Fruit fly (Drosophila melanogaster): Measurements from ENCODE around the gene CG33333.
A peak's percentile ranks its signal among the peaks of the same experiment; 100 is the strongest.

Gene CG33333

dm6 chr3R:17379742-17380141 lies 37.5 kb upstream of the CG33333 start, which contains the start of gene lute:
Gene lute (plus strand): TSS chr3R:17379944.
- no peak for TF ChIP-seq crc (GFP tag; optimal IDR thresholded peaks at IDR 0.05)
- peak; percentile 45 for TF ChIP-seq Med (GFP tag)
- TF ChIP-seq hkb (optimal IDR thresholded peaks at IDR 0.05): no peak
- TF ChIP-seq hkb (GFP tag; IDR thresholded peaks at IDR 0.05): peak; percentile 44; the same call in 1 of the 2 replicates
- TF ChIP-seq vvl (GFP tag; IDR thresholded peaks at IDR 0.05): 0 out of 2 replicates have a peak, but pooled peaks have one; percentile 13
- no peak for TF ChIP-seq CG30403 (GFP tag; optimal IDR thresholded peaks at IDR 0.05)
- TF ChIP-seq bab2 (GFP tag; optimal IDR thresholded peaks at IDR 0.05): no peak
- TF ChIP-seq Deaf1 (tag; optimal IDR thresholded peaks at IDR 0.05): peak; percentile 91
- TF ChIP-seq CG12769 (tag; optimal IDR thresholded peaks at IDR 0.05): peak; percentile 7
- no peak for TF ChIP-seq Bdp1 (GFP tag; optimal IDR thresholded peaks at IDR 0.05)
- TF ChIP-seq nom (GFP tag; optimal IDR thresholded peaks at IDR 0.05): no peak
- TF ChIP-seq NC2α (GFP tag; optimal IDR thresholded peaks at IDR 0.05): no peak
- TF ChIP-seq CG2889 (GFP tag; IDR thresholded peaks at IDR 0.05): no peak
- no peak for TF ChIP-seq CG14667 (GFP tag; IDR thresholded peaks at IDR 0.05)
- TF ChIP-seq CG13894 (tag; optimal IDR thresholded peaks at IDR 0.05): peak; percentile 42
- TF ChIP-seq so (GFP tag; IDR thresholded peaks at IDR 0.05): 0 out of 3 replicates have a peak, but pooled peaks have one; percentile 10
- TF ChIP-seq CG13287 (GFP tag; IDR thresholded peaks at IDR 0.05; ENCODE audit: partially characterized antibody): peak; percentile 12; the same call in 1 of the 2 replicates
- TF ChIP-seq CG9609 (GFP tag; optimal IDR thresholded peaks at IDR 0.05): no peak
- no peak for TF ChIP-seq pho (GFP tag; optimal IDR thresholded peaks at IDR 0.05)
- TF ChIP-seq chinmo (GFP tag; IDR thresholded peaks at IDR 0.05; ENCODE audit: partially characterized antibody): peak; percentile 86; the same call in 2 of the 4 replicates
- peak; percentile 27 for TF ChIP-seq ewg (GFP tag; optimal IDR thresholded peaks at IDR 0.05)
- no peak for TF ChIP-seq D19B (GFP tag; optimal IDR thresholded peaks at IDR 0.05)
- TF ChIP-seq CG15601 (tag; optimal IDR thresholded peaks at IDR 0.05): peak; percentile 9
- peak; percentile 41 for TF ChIP-seq Jarid2 (GFP tag; optimal IDR thresholded peaks at IDR 0.05)
- TF ChIP-seq CG8290 (GFP tag; optimal IDR thresholded peaks at IDR 0.05): no peak
- peak in 1 of 2 experiments; percentile 19 for TF ChIP-seq CG8290 (tag; optimal IDR thresholded peaks at IDR 0.05)
- no peak for TF ChIP-seq kni (GFP tag; optimal IDR thresholded peaks at IDR 0.05)
- TF ChIP-seq jumu (GFP tag; optimal IDR thresholded peaks at IDR 0.05): no peak

dm6 chr3R:17381916-17382315 lies 35.4 kb upstream of the CG33333 start:
- TF ChIP-seq CG15601 (tag; optimal IDR thresholded peaks at IDR 0.05) (no peak), fd64A (GFP tag; optimal IDR thresholded peaks at IDR 0.05) (no peak), Dref (GFP tag; IDR thresholded peaks at IDR 0.05) (no peak), oc (tag; optimal IDR thresholded peaks at IDR 0.05) (no peak), CG7786 (GFP tag; optimal IDR thresholded peaks at IDR 0.05) (no peak), crp (GFP tag; optimal IDR thresholded peaks at IDR 0.05) (no peak), CG11456 (GFP tag; IDR thresholded peaks at IDR 0.05) (no peak), BtbVII (GFP tag; optimal IDR thresholded peaks at IDR 0.05) (no peak), HLH4C (GFP tag; IDR thresholded peaks at IDR 0.05; ENCODE audit: partially characterized antibody) (no peak), row (GFP tag; IDR thresholded peaks at IDR 0.05) (no peak), CG5180 (GFP tag; optimal IDR thresholded peaks at IDR 0.05) (no peak), inv (GFP tag; IDR thresholded peaks at IDR 0.05; ENCODE audit: partially characterized antibody) (no peak), CG11398 (GFP tag; optimal IDR thresholded peaks at IDR 0.05) (no peak), CG12299 (tag; optimal IDR thresholded peaks at IDR 0.05) (no peak), Hr39 (optimal IDR thresholded peaks at IDR 0.05) (no peak)

Data from whole organism, embryonic.